Worm (Caenorhabditis elegans) whole organism, L2 larva: Measurements from ENCODE around the gene Y46B2A.4.

Experiments
- C34F6.9 ChIP-seq: fragments of 150-350 bp; optimal IDR thresholded peaks from 2 replicates; lab custom pipeline; 2014; ENCODE audit warnings: missing biosample characterization, missing genetic modification characterization
- F13H6.1 ChIP-seq: sonication (generic microtip); optimal IDR thresholded peaks from 2 replicates; lab custom pipeline; 2016; ENCODE audit warnings: missing genetic modification characterization, missing compliant biosample characterization
- R02D3.7 ChIP-seq: fragments of 150-350 bp; optimal IDR thresholded peaks from 2 replicates; lab custom pipeline; 2014; ENCODE audit warnings: missing biosample characterization, missing genetic modification characterization
- Y55F3AM.14 ChIP-seq: fragments of 200-800 bp; sonication (Bioruptor generic); optimal IDR thresholded peaks from 2 replicates; lab custom pipeline; 2018; ENCODE audit warnings: mild to moderate bottlenecking, missing genetic modification characterization, missing compliant biosample characterization
- ZK546.5 ChIP-seq: sonication (generic microtip); optimal IDR thresholded peaks from 2 replicates; lab custom pipeline; 2017; ENCODE audit warnings: missing biosample characterization, missing genetic modification characterization
- alr-1 ChIP-seq: fragments of 150-350 bp; optimal IDR thresholded peaks from 2 replicates; lab custom pipeline; 2014; ENCODE audit warnings: missing biosample characterization, missing genetic modification characterization
- ceh-82 ChIP-seq: fragments of 150-350 bp; optimal IDR thresholded peaks from 2 replicates; lab custom pipeline; 2014; ENCODE audit warnings: missing biosample characterization, missing genetic modification characterization
- crh-2 ChIP-seq: sonication (generic microtip); optimal IDR thresholded peaks from 2 replicates; lab custom pipeline; 2017; ENCODE audit warnings: missing biosample characterization, missing genetic modification characterization
- dmd-4 ChIP-seq: sonication (generic microtip); optimal IDR thresholded peaks from 2 replicates; lab custom pipeline; 2017; ENCODE audit warnings: missing biosample characterization, missing genetic modification characterization
- egl-27 ChIP-seq: sonication (generic microtip); optimal IDR thresholded peaks from 3 replicates; lab custom pipeline; 2017; ENCODE audit warnings: missing biosample characterization, missing genetic modification reagents, missing genetic modification characterization
- elt-1 ChIP-seq: fragments of 150-350 bp; optimal IDR thresholded peaks from 2 replicates; lab custom pipeline; 2014; ENCODE audit warnings: missing biosample characterization, missing genetic modification characterization
- elt-3 ChIP-seq: sonication (generic microtip); optimal IDR thresholded peaks from 2 replicates; lab custom pipeline; 2017; ENCODE audit warnings: missing biosample characterization, missing genetic modification characterization
- fos-1 ChIP-seq: fragments of 150-350 bp; optimal IDR thresholded peaks from 2 replicates; lab custom pipeline; 2014; ENCODE audit warnings: missing biosample characterization, missing genetic modification characterization
- gmeb-1 ChIP-seq: fragments of 150-350 bp; optimal IDR thresholded peaks from 2 replicates; lab custom pipeline; 2014; ENCODE audit warnings: missing biosample characterization, missing genetic modification characterization
- lin-11 ChIP-seq: fragments of 150-350 bp; sonication (generic microtip); optimal IDR thresholded peaks from 2 replicates; lab custom pipeline; 2014; ENCODE audit warnings: missing biosample characterization, missing genetic modification characterization, inconsistent platforms, mixed read lengths
- lin-13 ChIP-seq: fragments of 150-350 bp; optimal IDR thresholded peaks from 2 replicates; lab custom pipeline; 2014; ENCODE audit warnings: missing biosample characterization, missing genetic modification reagents, missing genetic modification characterization
- mab-5 ChIP-seq: fragments of 150-350 bp; optimal IDR thresholded peaks from 2 replicates; lab custom pipeline; 2014; ENCODE audit warnings: missing biosample characterization, missing genetic modification characterization
- mbf-1 ChIP-seq: sonication (generic microtip); optimal IDR thresholded peaks from 2 replicates; lab custom pipeline; 2017; ENCODE audit warnings: missing biosample characterization, missing genetic modification characterization
- mdl-1 ChIP-seq, 2 experiments: fragments of 150-350 bp in 1 of 2; sonication (generic microtip) in 1 of 2; optimal IDR thresholded peaks; 2 replicates each; lab custom pipeline; 2017; ENCODE audit warnings: missing biosample characterization in 2 of 2, missing genetic modification characterization in 2 of 2
- nhr-10 ChIP-seq: sonication (generic microtip); optimal IDR thresholded peaks from 2 replicates; lab custom pipeline; 2017; ENCODE audit warnings: missing biosample characterization, missing genetic modification characterization
- nhr-11 ChIP-seq: fragments of 150-350 bp; optimal IDR thresholded peaks from 2 replicates; lab custom pipeline; 2014; ENCODE audit warnings: missing biosample characterization, missing genetic modification characterization
- nhr-129 ChIP-seq: fragments of 150-350 bp; optimal IDR thresholded peaks from 2 replicates; lab custom pipeline; 2014; ENCODE audit warnings: missing biosample characterization, missing genetic modification characterization
- nhr-23 ChIP-seq: fragments of 150-350 bp; optimal IDR thresholded peaks from 2 replicates; lab custom pipeline; 2014; ENCODE audit warnings: missing biosample characterization, missing genetic modification reagents, missing genetic modification characterization
- nhr-237 ChIP-seq: fragments of 150-350 bp; optimal IDR thresholded peaks from 2 replicates; lab custom pipeline; 2014; ENCODE audit warnings: missing biosample characterization, missing genetic modification characterization
- nhr-77 ChIP-seq: fragments of 150-350 bp; optimal IDR thresholded peaks from 2 replicates; lab custom pipeline; 2014; ENCODE audit warnings: missing biosample characterization, missing genetic modification characterization
- peb-1 ChIP-seq: fragments of 150-350 bp; optimal IDR thresholded peaks from 2 replicates; lab custom pipeline; 2014; ENCODE audit warnings: missing biosample characterization, missing genetic modification characterization
- sem-4 ChIP-seq: fragments of 150-350 bp; optimal IDR thresholded peaks from 2 replicates; lab custom pipeline; 2014; ENCODE audit warnings: missing biosample characterization, missing genetic modification reagents, missing genetic modification characterization
- skn-1 ChIP-seq: sonication (generic microtip); optimal IDR thresholded peaks from 2 replicates; lab custom pipeline; 2017; ENCODE audit warnings: missing biosample characterization, missing genetic modification characterization
- sma-9 ChIP-seq, 2 experiments: fragments of 150-350 bp in 1 of 2; sonication (generic microtip) in 1 of 2; optimal IDR thresholded peaks; 2 replicates each; lab custom pipeline; 2014 to 2016; ENCODE audit warnings: missing genetic modification characterization in 2 of 2, mild to moderate bottlenecking in 1 of 2, missing biosample characterization in 1 of 2, missing compliant biosample characterization in 1 of 2, missing genetic modification reagents in 1 of 2, moderate library complexity in 1 of 2
- ztf-1 ChIP-seq: fragments of 200-800 bp; sonication (Bioruptor generic); conservative IDR thresholded peaks from 2 replicates; pipeline ENCODE4 v1.3.6; 2022; ENCODE audit warnings: missing genetic modification characterization, missing compliant biosample characterization
- ztf-11 ChIP-seq: sonication (generic microtip); optimal IDR thresholded peaks from 2 replicates; lab custom pipeline; 2017; ENCODE audit warnings: missing biosample characterization, missing genetic modification characterization
- ztf-4 ChIP-seq: fragments of 150-350 bp; optimal IDR thresholded peaks from 2 replicates; lab custom pipeline; 2014; ENCODE audit warnings: missing biosample characterization, missing genetic modification characterization

Y46B2A.4 gene

DNA sequence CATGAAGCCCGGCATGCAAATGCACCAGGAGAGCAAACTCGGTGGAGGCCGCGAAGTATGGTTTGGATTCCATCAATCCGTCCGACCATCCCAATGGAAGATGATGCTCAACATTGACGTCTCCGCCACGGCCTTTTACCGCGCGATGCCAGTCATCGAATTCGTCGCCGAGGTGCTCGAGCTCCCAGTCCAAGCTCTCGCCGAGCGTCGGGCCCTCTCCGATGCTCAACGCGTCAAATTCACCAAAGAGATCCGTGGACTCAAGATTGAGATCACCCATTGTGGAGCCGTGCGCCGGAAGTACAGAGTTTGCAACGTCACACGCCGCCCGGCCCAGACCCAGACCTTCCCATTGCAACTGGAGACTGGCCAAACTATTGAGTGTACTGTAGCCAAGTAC, 14.1 kb downstream of the Y46B2A.4 start:
- TF ChIP-seq dmd-4 (tag; lab: Kevin White, UChicago), result no peak
- no peak for TF ChIP-seq nhr-129
- TF ChIP-seq elt-1 (tag; lab: Kevin White, UChicago), result no peak
- TF ChIP-seq nhr-10, result no peak
- TF ChIP-seq mab-5 (tag; lab: Kevin White, UChicago), result no peak
- no peak for TF ChIP-seq ceh-82 (tag; lab: Kevin White, UChicago)
- TF ChIP-seq Y55F3AM.14 (GFP tag; lab: Kevin White, UChicago), result no peak
- TF ChIP-seq nhr-23 (tag; lab: Kevin White, UChicago), result no peak

DNA sequence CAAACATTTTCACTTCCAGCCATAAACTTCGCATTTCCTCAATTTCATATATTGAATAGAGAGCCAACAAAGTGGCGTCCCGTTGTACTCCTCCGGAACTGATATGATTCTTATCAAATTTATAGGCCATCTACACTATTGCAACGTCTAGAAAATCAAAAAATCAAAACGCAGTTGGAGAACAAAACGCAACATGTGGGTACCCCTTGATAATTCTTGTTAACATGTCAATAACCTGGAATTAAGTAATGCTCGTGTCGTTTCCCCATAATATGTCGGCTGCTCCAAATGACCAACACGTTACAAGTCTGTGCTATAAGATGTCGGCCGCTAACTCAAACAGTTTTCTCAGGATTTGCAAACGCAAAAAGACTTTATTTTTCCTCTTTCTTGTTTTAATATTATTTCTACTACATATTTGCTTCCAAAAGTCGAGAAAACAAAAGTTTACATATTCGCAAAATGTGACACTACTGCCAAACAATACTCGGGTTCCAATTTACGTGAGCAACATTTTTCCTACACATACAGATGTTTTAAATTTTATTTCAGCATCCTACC, 19.1 kb downstream of the Y46B2A.4 start:
- TF ChIP-seq skn-1 (tag; lab: Kevin White, UChicago) (no peak), alr-1 (tag; lab: Kevin White, UChicago) (no peak), fos-1 (tag; lab: Kevin White, UChicago) (peak; percentile 29), crh-2 (tag; lab: Kevin White, UChicago) (peak; percentile 16), sma-9 (GFP tag; optimal IDR thresholded peaks at IDR 0.05; lab: Kevin White, UChicago) (peak; percentile 38), sma-9 (tag; optimal IDR thresholded peaks at IDR 0.05; lab: Kevin White, UChicago) (no peak)

DNA sequence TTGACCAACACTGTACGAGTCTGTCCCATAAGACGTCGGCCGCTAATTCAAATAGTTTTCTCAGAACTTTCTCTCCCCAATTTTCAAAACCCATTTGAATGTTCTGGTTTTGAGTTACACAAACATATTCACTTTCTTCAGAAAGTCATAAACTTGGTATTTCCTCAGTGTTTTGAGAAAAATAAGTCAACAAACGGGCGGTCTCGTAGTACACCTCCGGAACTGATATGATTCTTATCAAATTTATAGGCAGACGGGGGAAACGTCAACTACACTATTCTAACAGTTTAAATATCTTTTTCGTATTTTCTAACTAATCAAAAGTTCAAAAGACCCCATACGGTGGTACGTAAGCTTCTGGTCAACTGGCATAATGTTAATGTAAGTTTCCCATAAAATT, 22.5 kb downstream of the Y46B2A.4 start:
- TF ChIP-seq fos-1 (tag; lab: Kevin White, UChicago) (peak; percentile 19), lin-11 (no peak)

DNA sequence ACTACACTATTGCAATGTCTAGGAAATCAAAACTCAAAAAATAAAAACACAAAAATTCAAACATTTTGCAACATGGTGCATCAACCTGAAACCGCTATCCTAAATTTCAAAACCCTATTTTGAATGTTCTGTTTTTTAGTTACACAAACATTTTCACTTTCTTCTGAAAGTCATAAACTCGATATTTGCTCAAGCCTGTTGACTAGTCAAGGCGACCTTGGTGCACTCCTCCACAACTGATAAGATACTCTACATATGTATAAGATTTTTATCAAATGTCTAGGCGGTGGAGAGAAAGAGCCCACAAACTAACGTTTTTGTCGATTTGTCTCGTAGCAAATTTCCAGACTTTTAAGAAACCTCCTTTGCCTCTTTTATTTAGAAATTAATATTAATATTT, 26.4 kb downstream of the Y46B2A.4 start, which contains the start of gene T07D3.4:
Gene T07D3.4 (plus strand): TSS at position 286 of the 400 bp plus-strand sequence.
- TF ChIP-seq nhr-11 (tag; lab: Kevin White, UChicago), result no peak
- TF ChIP-seq fos-1 (tag; lab: Kevin White, UChicago), result peak; percentile 61
- no peak for TF ChIP-seq alr-1 (tag; lab: Kevin White, UChicago)
- TF ChIP-seq sma-9 (GFP tag; optimal IDR thresholded peaks at IDR 0.05; lab: Kevin White, UChicago), result peak; percentile 37
- TF ChIP-seq sma-9 (tag; optimal IDR thresholded peaks at IDR 0.05; lab: Kevin White, UChicago), result no peak

DNA sequence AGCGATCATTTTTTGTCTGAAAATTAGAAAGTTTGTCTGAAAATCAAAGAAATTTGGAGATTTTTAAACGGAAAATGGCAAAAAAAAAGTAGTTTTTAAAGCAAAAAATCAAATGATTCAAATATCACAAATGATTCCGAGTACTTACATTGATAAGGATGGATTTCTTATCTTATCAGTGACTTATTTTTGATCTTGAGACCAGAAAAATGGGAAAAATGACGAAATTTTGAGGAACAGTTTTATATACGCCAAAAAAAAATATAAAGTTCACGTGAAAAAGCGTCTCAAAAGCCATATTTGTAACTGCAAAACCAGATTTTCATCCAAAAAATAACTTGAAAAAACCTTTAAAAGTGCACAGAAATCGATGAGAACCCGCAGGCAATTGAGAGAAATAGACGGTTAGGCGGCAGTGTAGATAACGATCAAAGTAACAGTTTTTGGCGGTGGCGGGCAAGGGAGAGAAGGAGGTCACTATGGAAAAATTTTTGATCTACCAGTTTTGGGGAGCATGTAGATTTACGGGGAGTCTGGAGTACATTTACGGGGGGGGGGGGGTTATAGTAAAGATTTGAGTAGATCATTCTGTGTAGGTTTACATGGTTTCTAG, 39.2 kb downstream of the Y46B2A.4 start, which contains the start of gene T07D3.9:
Gene T07D3.9 (minus strand): TSS at position 194 of the 613 bp plus-strand sequence.
- TF ChIP-seq ceh-82 (tag; lab: Kevin White, UChicago) (no peak), fos-1 (tag; lab: Kevin White, UChicago) (peak; percentile 75)

- TF ChIP-seq nhr-11 (tag; lab: Kevin White, UChicago) (no peak), R02D3.7 (tag; lab: Kevin White, UChicago) (no peak), gmeb-1 (tag; lab: Kevin White, UChicago) (no peak), sem-4 (tag; lab: Kevin White, UChicago) (no peak), C34F6.9 (tag; lab: Kevin White, UChicago) (no peak), peb-1 (no peak), mdl-1 (tag; optimal IDR thresholded peaks at IDR 0.05; lab: Kevin White, UChicago) (no peak), nhr-237 (no peak), mbf-1 (tag; lab: Kevin White, UChicago) (no peak), ztf-11 (no peak), elt-3 (tag; lab: Kevin White, UChicago) (no peak), nhr-77 (tag; lab: Kevin White, UChicago) (no peak), ztf-1 (GFP tag; lab: Robert Waterston, UW) (no peak), ztf-4 (tag; lab: Kevin White, UChicago) (no peak), ceh-82 (tag; lab: Kevin White, UChicago) (no peak), nhr-10 (no peak), ZK546.5 (tag; lab: Kevin White, UChicago) (no peak), egl-27 (tag; lab: Kevin White, UChicago) (no peak), lin-13 (GFP tag; lab: Kevin White, UChicago) (no peak), F13H6.1 (no peak)
These were observed 40.0 kb downstream of the Y46B2A.4 start, which contains the start of gene T07D3.2 for ce11 chrII:901632-902031. Gene T07D3.2 (plus strand): TSS chrII:901932.
